Fruit fly (Drosophila melanogaster) whole organism, embryonic: ENCODE results near the gene CG1542.

Source experiments
- BEAF-32 ChIP-seq: fragments of 200-800 bp; sonication (Bioruptor generic); optimal IDR thresholded peaks from 3 replicates; lab custom pipeline; 2017; ENCODE audit warnings: missing biosample characterization, missing genetic modification characterization, mild to moderate bottlenecking, moderate library complexity, missing genetic modification reagents
- Bdp1 ChIP-seq: fragments of 200-800 bp; sonication (Bioruptor generic); optimal IDR thresholded peaks from 3 replicates; lab custom pipeline; 2016; ENCODE audit warnings: missing biosample characterization, missing genetic modification characterization
- CG11723 ChIP-seq: fragments of 200-800 bp; sonication (Bioruptor generic); optimal IDR thresholded peaks from 2 replicates; lab custom pipeline; 2017; ENCODE audit warnings: missing biosample characterization, mild to moderate bottlenecking, missing genetic modification characterization
- CG1233 ChIP-seq: fragments of 200-800 bp; sonication (Bioruptor generic); optimal IDR thresholded peaks from 4 replicates; lab custom pipeline; 2018; ENCODE audit warnings: missing biosample characterization, mild to moderate bottlenecking, missing genetic modification characterization
- CG13296 ChIP-seq: fragments of 200-800 bp; sonication (Bioruptor generic); optimal IDR thresholded peaks from 3 replicates; lab custom pipeline; 2018; ENCODE audit warnings: missing biosample characterization, mild to moderate bottlenecking, missing genetic modification characterization
- CG14050 ChIP-seq: fragments of 200-800 bp; sonication (Bioruptor generic); IDR thresholded peaks from 3 replicates; pipeline ENCODE4 v1.3.6; 2022; ENCODE audit warnings: missing biosample characterization, missing genetic modification characterization
- CG14710 ChIP-seq: fragments of 200-800 bp; sonication (Bioruptor generic); optimal IDR thresholded peaks from 3 replicates; lab custom pipeline; 2019; ENCODE audit warnings: missing biosample characterization, mild to moderate bottlenecking, missing genetic modification characterization, moderate library complexity
- CG14965 ChIP-seq: fragments of 200-800 bp; sonication (Bioruptor generic); optimal IDR thresholded peaks from 2 replicates; lab custom pipeline; 2016; ENCODE audit warnings: missing biosample characterization, missing genetic modification characterization, borderline replicate concordance
- CG15479 ChIP-seq: fragments of 200-800 bp; sonication (Bioruptor generic); optimal IDR thresholded peaks from 3 replicates; lab custom pipeline; 2019; ENCODE audit warnings: missing biosample characterization, mild to moderate bottlenecking, missing genetic modification characterization, moderate library complexity
- CG16813 ChIP-seq: fragments of 200-800 bp; sonication (Bioruptor generic); IDR thresholded peaks from 3 replicates; pipeline ENCODE4 v1.3.6; 2022; ENCODE audit warnings: missing biosample characterization, missing genetic modification characterization; ENCODE audit not compliant: partially characterized antibody
- CG17829 ChIP-seq: fragments of 200-800 bp; optimal IDR thresholded peaks from 2 replicates; lab custom pipeline; 2019; ENCODE audit warnings: missing biosample characterization, mild to moderate bottlenecking, missing genetic modification characterization, moderate library complexity
- CG2678 ChIP-seq: fragments of 200-800 bp; sonication (Bioruptor generic); optimal IDR thresholded peaks from 3 replicates; lab custom pipeline; 2019; ENCODE audit warnings: missing biosample characterization, mild to moderate bottlenecking, missing genetic modification characterization, moderate library complexity
- CG2889 ChIP-seq: fragments of 200-800 bp; sonication (Bioruptor generic); IDR thresholded peaks from 3 replicates; pipeline ENCODE4 v1.3.6; 2022; ENCODE audit warnings: missing biosample characterization, missing genetic modification characterization
- CG31224 ChIP-seq: fragments of 200-800 bp; sonication (Bioruptor generic); IDR thresholded peaks from 2 replicates; pipeline ENCODE4 v1.3.6; 2022; ENCODE audit warnings: missing biosample characterization, missing genetic modification characterization
- CG31441 ChIP-seq: fragments of 200-800 bp; sonication (Bioruptor generic); IDR thresholded peaks from 2 replicates; pipeline ENCODE4 v1.3.6; 2022; ENCODE audit warnings: missing biosample characterization, missing genetic modification characterization
- CG3163 ChIP-seq: fragments of 200-800 bp; sonication (Bioruptor generic); optimal IDR thresholded peaks from 3 replicates; lab custom pipeline; 2016; ENCODE audit warnings: missing biosample characterization, missing genetic modification characterization
- CG4328 ChIP-seq: fragments of 200-800 bp; sonication (Bioruptor generic); optimal IDR thresholded peaks from 3 replicates; lab custom pipeline; 2017; ENCODE audit warnings: missing biosample characterization, missing genetic modification reagents, missing genetic modification characterization
- CG4404 ChIP-seq: fragments of 200-800 bp; sonication (Bioruptor generic); IDR thresholded peaks from 2 replicates; pipeline ENCODE4 v1.3.6; 2022; ENCODE audit warnings: missing biosample characterization, missing genetic modification characterization
- CG6254 ChIP-seq: fragments of 200-800 bp; sonication (Bioruptor generic); optimal IDR thresholded peaks from 3 replicates; lab custom pipeline; 2017; ENCODE audit warnings: mild to moderate bottlenecking, missing biosample characterization, missing genetic modification reagents, missing genetic modification characterization
- CG8765 ChIP-seq: fragments of 200-800 bp; sonication (Bioruptor generic); IDR thresholded peaks from 2 replicates; pipeline ENCODE4 v1.3.6; 2022; ENCODE audit warnings: missing biosample characterization, missing genetic modification characterization
- CG8924 ChIP-seq: fragments of 200-800 bp; optimal IDR thresholded peaks from 3 replicates; lab custom pipeline; 2019; ENCODE audit warnings: missing biosample characterization, mild to moderate bottlenecking, missing genetic modification characterization, moderate library complexity
- D19B ChIP-seq: fragments of 200-800 bp; sonication (Bioruptor generic); optimal IDR thresholded peaks from 2 replicates; lab custom pipeline; 2017; ENCODE audit warnings: missing biosample characterization, mild to moderate bottlenecking, missing genetic modification characterization
- Dfd ChIP-seq, 2 experiments: fragments of >200 bp; optimal IDR thresholded peaks; 2 replicates each; lab custom pipeline; 2017; ENCODE audit warnings: missing biosample characterization in 2 of 2, missing genetic modification characterization in 2 of 2
- E2f1 ChIP-seq: fragments of 200-800 bp; sonication (Bioruptor generic); IDR thresholded peaks from 2 replicates; pipeline ENCODE4 v1.3.6; 2022; ENCODE audit warnings: missing biosample characterization, missing genetic modification characterization
- HLHmδ ChIP-seq: fragments of 200-800 bp; sonication (Bioruptor generic); optimal IDR thresholded peaks from 2 replicates; lab custom pipeline; 2018; ENCODE audit warnings: missing biosample characterization, mild to moderate bottlenecking, missing genetic modification characterization, moderate library complexity
- HmgZ ChIP-seq: fragments of 200-800 bp; sonication (Bioruptor generic); optimal IDR thresholded peaks from 2 replicates; lab custom pipeline; 2018; ENCODE audit warnings: missing biosample characterization, mild to moderate bottlenecking, missing genetic modification characterization
- Med ChIP-seq: fragments of 200-800 bp; sonication (Bioruptor generic); peaks from one replicate; lab custom pipeline; 2016; ENCODE audit warnings: missing biosample characterization, missing genetic modification characterization, mild to moderate bottlenecking, inconsistent platforms, moderate library complexity
- Mes4 ChIP-seq: fragments of 200-800 bp; sonication (Bioruptor generic); optimal IDR thresholded peaks from 2 replicates; lab custom pipeline; 2016; ENCODE audit warnings: missing biosample characterization, missing genetic modification characterization
- PHDP ChIP-seq: fragments of 200-800 bp; sonication (Bioruptor generic); optimal IDR thresholded peaks from 3 replicates; lab custom pipeline; 2018; ENCODE audit warnings: missing biosample characterization, mild to moderate bottlenecking, missing genetic modification characterization, moderate library complexity
- Sin3A ChIP-seq: fragments of >200 bp; optimal IDR thresholded peaks from 2 replicates; lab custom pipeline; 2018
- Sry-β ChIP-seq: fragments of 200-800 bp; sonication (Bioruptor generic); optimal IDR thresholded peaks from 2 replicates; lab custom pipeline; 2018; ENCODE audit warnings: missing biosample characterization, mild to moderate bottlenecking, missing genetic modification characterization, moderate library complexity
- Taf1 ChIP-seq: fragments of 200-800 bp; sonication (Bioruptor generic); IDR thresholded peaks from 2 replicates; pipeline ENCODE4 v1.3.6; 2022; ENCODE audit warnings: missing biosample characterization, missing genetic modification characterization
- ash1 ChIP-seq: fragments of 200-800 bp; sonication (Bioruptor generic); optimal IDR thresholded peaks from 2 replicates; lab custom pipeline; 2018; ENCODE audit warnings: missing biosample characterization, mild to moderate bottlenecking, missing genetic modification characterization
- bowl ChIP-seq: fragments of 200-800 bp; sonication (Bioruptor generic); IDR thresholded peaks from 2 replicates; pipeline ENCODE4 v1.3.6; 2022; ENCODE audit warnings: missing biosample characterization, missing genetic modification characterization
- bsh ChIP-seq, 2 experiments: fragments of 200-800 bp; sonication (Bioruptor generic); optimal IDR thresholded peaks; 2 replicates each; lab custom pipeline; 2017 to 2018; ENCODE audit warnings: mild to moderate bottlenecking in 2 of 2, missing biosample characterization in 2 of 2, missing genetic modification characterization in 2 of 2, moderate library complexity in 1 of 2
- cas ChIP-seq: fragments of 200-800 bp; sonication (Bioruptor generic); IDR thresholded peaks from 2 replicates; pipeline ENCODE4 v1.3.6; 2022; ENCODE audit warnings: missing biosample characterization, missing genetic modification characterization
- crc ChIP-seq: fragments of 200-800 bp; sonication (Bioruptor generic); optimal IDR thresholded peaks from 2 replicates; lab custom pipeline; 2016; ENCODE audit warnings: missing biosample characterization, missing genetic modification characterization
- da ChIP-seq: fragments of 200-800 bp; sonication (Bioruptor generic); optimal IDR thresholded peaks from 2 replicates; lab custom pipeline; 2016; ENCODE audit warnings: missing biosample characterization, missing genetic modification characterization
- dati ChIP-seq: fragments of 200-800 bp; sonication (Bioruptor generic); IDR thresholded peaks from 2 replicates; pipeline ENCODE4 v1.3.6; 2022; ENCODE audit warnings: missing biosample characterization, missing genetic modification characterization
- fd102C ChIP-seq: fragments of 200-800 bp; sonication (Bioruptor generic); optimal IDR thresholded peaks from 2 replicates; lab custom pipeline; 2018; ENCODE audit warnings: missing biosample characterization, mild to moderate bottlenecking, missing genetic modification characterization, moderate library complexity
- fu2 ChIP-seq: fragments of 200-800 bp; sonication (Bioruptor generic); optimal IDR thresholded peaks from 2 replicates; lab custom pipeline; 2016; ENCODE audit warnings: missing biosample characterization, missing genetic modification characterization
- ham ChIP-seq: fragments of 200-800 bp; sonication (Bioruptor generic); IDR thresholded peaks from 2 replicates; pipeline ENCODE4 v1.3.6; 2022; ENCODE audit warnings: missing biosample characterization, missing genetic modification characterization
- hb ChIP-seq: fragments of 200-800 bp; sonication (Bioruptor generic); IDR thresholded peaks from 3 replicates; pipeline ENCODE4 v1.3.6; 2022; ENCODE audit warnings: missing biosample characterization, missing genetic modification characterization; ENCODE audit not compliant: partially characterized antibody
- jumu ChIP-seq: fragments of 200-800 bp; sonication (Bioruptor generic); optimal IDR thresholded peaks from 3 replicates; lab custom pipeline; 2016; ENCODE audit warnings: missing biosample characterization, missing genetic modification characterization
- klu ChIP-seq: fragments of 200-800 bp; sonication (Bioruptor generic); IDR thresholded peaks from 2 replicates; pipeline ENCODE4 v1.3.6; 2022; ENCODE audit warnings: missing biosample characterization, missing genetic modification characterization
- nau ChIP-seq: fragments of 200-800 bp; sonication (Bioruptor generic); optimal IDR thresholded peaks from 3 replicates; lab custom pipeline; 2017; ENCODE audit warnings: missing biosample characterization, mild to moderate bottlenecking, missing genetic modification characterization, missing genetic modification reagents
- otp ChIP-seq: fragments of 200-800 bp; sonication (Bioruptor generic); IDR thresholded peaks from 3 replicates; pipeline ENCODE4, ENCODE4 v1.3.6; 2022; ENCODE audit warnings: missing biosample characterization, missing genetic modification characterization
- sob ChIP-seq: fragments of 200-800 bp; sonication (Bioruptor generic); IDR thresholded peaks from 2 replicates; pipeline ENCODE4 v1.3.6; 2022; ENCODE audit warnings: missing biosample characterization, missing genetic modification characterization
- vvl ChIP-seq: fragments of 200-800 bp; sonication (Bioruptor generic); IDR thresholded peaks from 2 replicates; pipeline ENCODE4 v1.3.6; 2022; ENCODE audit warnings: missing biosample characterization, missing genetic modification characterization
- z ChIP-seq: fragments of 200-800 bp; sonication (Bioruptor generic); IDR thresholded peaks from 3 replicates; pipeline ENCODE4 v1.3.6; 2022; ENCODE audit warnings: missing biosample characterization, missing genetic modification characterization

Gene CG1542

dm6 chr3R:31222125-31222889 is 9.0 kb downstream of the CG1542 start (continued):
- TF ChIP-seq ham (GFP tag; lab: Robert Waterston, UW) (no peak), PHDP (peak; percentile 88), CG14965 (GFP tag; lab: Kevin White, UChicago) (no peak), CG11723 (GFP tag; lab: Kevin White, UChicago) (peak; percentile 61), BEAF-32 (GFP tag; lab: Kevin White, UChicago) (no peak), Mes4 (GFP tag; lab: Kevin White, UChicago) (peak; percentile 82), CG14710 (tag; lab: Kevin White, UChicago) (peak; percentile 75), CG15479 (GFP tag; lab: Kevin White, UChicago) (peak; percentile 40), CG13296 (GFP tag; lab: Kevin White, UChicago) (peak; percentile 78), Dfd (GFP tag; optimal IDR thresholded peaks at IDR 0.05; lab: Kevin White, UChicago) (no peak), CG8765 (no peak), CG14050 (GFP tag; lab: Robert Waterston, UW) (no peak), CG1233 (peak; percentile 76), D19B (GFP tag; lab: Kevin White, UChicago) (peak; percentile 67), CG17829 (peak; percentile 80), z (no peak), CG16813 (GFP tag; lab: Robert Waterston, UW) (no peak), vvl (no peak), bsh (GFP tag; optimal IDR thresholded peaks at IDR 0.05; lab: Kevin White, UChicago) (peak; percentile 32 to 81), crc (GFP tag; lab: Kevin White, UChicago) (peak; percentile 80), CG4328 (GFP tag; lab: Kevin White, UChicago) (peak; percentile 34), CG6254 (GFP tag; lab: Kevin White, UChicago) (peak; percentile 79), CG31224 (GFP tag; lab: Robert Waterston, UW) (no peak), CG4404 (GFP tag; lab: Robert Waterston, UW) (no peak), bowl (GFP tag; lab: Robert Waterston, UW) (no peak), Med (GFP tag; lab: Kevin White, UChicago) (peak; percentile 97), nau (GFP tag; lab: Kevin White, UChicago) (peak; percentile 77), Bdp1 (GFP tag; lab: Kevin White, UChicago) (peak; percentile 69), dati (GFP tag; lab: Robert Waterston, UW) (no peak), CG8924 (tag; lab: Kevin White, UChicago) (peak; percentile 87), jumu (peak; percentile 78), fu2 (GFP tag; lab: Kevin White, UChicago) (peak; percentile 87), hb (no peak), klu (GFP tag; lab: Robert Waterston, UW) (no peak), sob (GFP tag; lab: Robert Waterston, UW) (no peak), cas (GFP tag; lab: Robert Waterston, UW) (no peak), HLHmδ (GFP tag; lab: Kevin White, UChicago) (no peak), Sin3A (no peak), CG3163 (GFP tag; lab: Kevin White, UChicago) (peak; percentile 79), Taf1 (no peak), da (peak; percentile 41), otp (GFP tag; lab: Robert Waterston, UW) (no peak), E2f1 (GFP tag; lab: Robert Waterston, UW) (no peak), fd102C (GFP tag; lab: Kevin White, UChicago) (peak; percentile 32), CG2678 (tag; lab: Kevin White, UChicago) (peak; percentile 91), HmgZ (tag; lab: Kevin White, UChicago) (peak; percentile 85), Sry-β (GFP tag; lab: Kevin White, UChicago) (peak; percentile 16), CG2889 (GFP tag; lab: Robert Waterston, UW) (no peak), ash1 (peak; percentile 14), CG31441 (GFP tag; lab: Robert Waterston, UW) (no peak)
